Worm (Caenorhabditis elegans) whole organism, early embryonic: ENCODE data around the gene rfc-3.

Experiments
- B0310.2 ChIP-seq: sonication (generic microtip); optimal IDR thresholded peaks from 2 replicates; lab custom pipeline; 2016; ENCODE audit warnings: mild to moderate bottlenecking, missing genetic modification characterization, missing compliant biosample characterization
- F13C5.2 ChIP-seq: sonication (generic microtip); optimal IDR thresholded peaks from 2 replicates; lab custom pipeline; 2017; ENCODE audit warnings: mild to moderate bottlenecking, missing genetic modification characterization, inconsistent platforms, missing compliant biosample characterization
- aly-1 ChIP-seq: sonication (generic microtip); optimal IDR thresholded peaks from 2 replicates; lab custom pipeline; 2016; ENCODE audit warnings: missing genetic modification characterization, missing compliant biosample characterization
- ama-1 ChIP-seq: fragments of 150-350 bp; optimal IDR thresholded peaks from 2 replicates; lab custom pipeline; 2014
- ceh-13 ChIP-seq: fragments of 200-800 bp; sonication (Bioruptor generic); optimal IDR thresholded peaks from 2 replicates; lab custom pipeline; 2018; ENCODE audit warnings: mild to moderate bottlenecking, missing genetic modification characterization, missing compliant biosample characterization
- ceh-36 ChIP-seq: sonication (generic microtip); optimal IDR thresholded peaks from 2 replicates; lab custom pipeline; 2016; ENCODE audit warnings: missing genetic modification characterization, inconsistent platforms, missing compliant biosample characterization
- ets-7 ChIP-seq: sonication (generic microtip); optimal IDR thresholded peaks from 2 replicates; lab custom pipeline; 2016; ENCODE audit warnings: missing genotype, missing genetic modification characterization, missing compliant biosample characterization
- flt-1 ChIP-seq: fragments of 200-800 bp; sonication (Bioruptor generic); IDR thresholded peaks from 2 replicates; pipeline ENCODE4 v1.3.6; 2022; ENCODE audit warnings: missing genetic modification characterization, missing compliant biosample characterization
- hmbx-1 ChIP-seq: sonication (generic microtip); optimal IDR thresholded peaks from 2 replicates; lab custom pipeline; 2016; ENCODE audit warnings: mild to moderate bottlenecking, missing genetic modification characterization, missing compliant biosample characterization
- hmg-4 ChIP-seq: fragments of 200-800 bp; sonication (Bioruptor generic); optimal IDR thresholded peaks from 2 replicates; lab custom pipeline; 2018; ENCODE audit warnings: mild to moderate bottlenecking, missing genetic modification characterization, missing compliant biosample characterization
- hnd-1 ChIP-seq: sonication (generic microtip); optimal IDR thresholded peaks from 2 replicates; lab custom pipeline; 2016; ENCODE audit warnings: missing genetic modification characterization, missing compliant biosample characterization
- pes-1 ChIP-seq: fragments of 200-800 bp; sonication (Bioruptor generic); IDR thresholded peaks from 2 replicates; pipeline ENCODE4 v1.3.6; 2022; ENCODE audit warnings: missing genetic modification reagents, missing genetic modification characterization, missing compliant biosample characterization
- scrt-1 ChIP-seq: fragments of 200-800 bp; sonication (Bioruptor generic); IDR thresholded peaks from 2 replicates; pipeline ENCODE4 v1.3.6; 2022; ENCODE audit warnings: missing genetic modification characterization, missing compliant biosample characterization
- sea-1 ChIP-seq: fragments of 200-800 bp; sonication (Bioruptor generic); conservative IDR thresholded peaks from 2 replicates; pipeline ENCODE4 v1.3.6; 2022; ENCODE audit warnings: missing genetic modification characterization, missing compliant biosample characterization
- tbx-11 ChIP-seq: fragments of 200-800 bp; sonication (Bioruptor generic); IDR thresholded peaks from 2 replicates; pipeline ENCODE4 v1.3.6; 2022; ENCODE audit warnings: missing genetic modification characterization, missing compliant biosample characterization
- tbx-37 ChIP-seq: fragments of 200-800 bp; sonication (Bioruptor generic); conservative IDR thresholded peaks from 2 replicates; pipeline ENCODE4 v1.3.6; 2022; ENCODE audit warnings: missing genetic modification reagents, missing genetic modification characterization, missing compliant biosample characterization
- tra-4 ChIP-seq: sonication (generic microtip); optimal IDR thresholded peaks from 2 replicates; lab custom pipeline; 2017; ENCODE audit warnings: missing genetic modification characterization, missing compliant biosample characterization

The rfc-3 gene

DNA sequence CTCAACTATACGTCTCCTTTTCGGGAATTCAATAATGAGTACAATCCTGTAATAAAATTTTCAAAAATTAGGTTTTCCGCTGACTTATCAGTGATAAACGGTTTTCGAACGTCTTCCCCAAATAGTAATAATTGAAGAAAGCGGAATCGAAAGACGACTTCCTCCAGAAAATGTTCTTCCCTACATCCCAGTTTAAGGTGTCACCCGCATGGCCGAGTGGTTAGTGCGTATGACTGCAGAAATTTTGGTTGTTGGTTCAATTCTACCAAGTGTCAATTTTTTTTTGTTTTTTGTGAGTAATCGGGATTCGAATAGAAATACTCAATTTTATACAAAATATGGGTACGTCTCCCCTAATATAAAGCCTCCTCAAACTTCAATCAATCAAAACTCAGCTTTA is 45.2 kb downstream of the rfc-3 start:
- TF ChIP-seq pes-1 (GFP tag; lab: Robert Waterston, UW): peak; percentile 73
- peak; percentile 76 for TF ChIP-seq scrt-1
- TF ChIP-seq tbx-37 (GFP tag; lab: Robert Waterston, UW): 0 out of 2 replicates have a peak, but pooled peaks have one; percentile 27
- TF ChIP-seq flt-1 (GFP tag; lab: Robert Waterston, UW): peak; percentile 71
- TF ChIP-seq sea-1 (GFP tag; lab: Robert Waterston, UW): peak; percentile 73; the same call in 1 of the 2 replicates

DNA sequence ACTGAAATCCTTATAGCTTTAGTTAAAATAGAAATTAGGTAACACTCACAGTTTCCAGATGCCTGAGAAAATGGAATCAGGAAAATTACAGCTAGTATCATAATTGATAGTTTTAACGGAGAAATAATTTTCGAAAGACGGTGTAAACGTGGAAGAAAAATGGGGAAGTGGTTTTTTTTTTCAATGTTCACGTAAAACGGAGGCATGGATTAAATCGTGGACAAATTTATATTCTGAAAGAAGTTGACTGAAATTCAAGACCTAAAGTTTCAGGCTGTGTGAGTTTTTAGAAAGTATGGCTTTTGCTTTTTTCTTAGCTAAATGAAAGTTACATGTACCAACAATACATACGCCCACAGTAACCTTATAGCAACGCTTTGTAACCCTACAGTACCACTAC is 46.7 kb downstream of the rfc-3 start, which contains the start of gene spe-43:
Gene spe-43 (minus strand): TSS at position 101 of the 400 bp plus-strand sequence.
- TF ChIP-seq ceh-13 (GFP tag; lab: Kevin White, UChicago) (no peak), ceh-36 (no peak), hmg-4 (no peak), hmbx-1 (no peak), flt-1 (GFP tag; lab: Robert Waterston, UW) (no peak), ama-1 (no peak), pes-1 (GFP tag; lab: Robert Waterston, UW) (no peak), tbx-37 (GFP tag; lab: Robert Waterston, UW) (no peak), aly-1 (tag; lab: Kevin White, UChicago) (no peak), tra-4 (no peak), hnd-1 (tag; lab: Kevin White, UChicago) (no peak), ets-7 (tag; lab: Kevin White, UChicago) (no peak), scrt-1 (no peak), tbx-11 (no peak), sea-1 (GFP tag; lab: Robert Waterston, UW) (no peak), B0310.2 (no peak), F13C5.2 (tag; lab: Kevin White, UChicago) (no peak)
